Fruit fly (Drosophila melanogaster): ENCODE data around the gene Nepl8.

The Nepl8 gene

DNA sequence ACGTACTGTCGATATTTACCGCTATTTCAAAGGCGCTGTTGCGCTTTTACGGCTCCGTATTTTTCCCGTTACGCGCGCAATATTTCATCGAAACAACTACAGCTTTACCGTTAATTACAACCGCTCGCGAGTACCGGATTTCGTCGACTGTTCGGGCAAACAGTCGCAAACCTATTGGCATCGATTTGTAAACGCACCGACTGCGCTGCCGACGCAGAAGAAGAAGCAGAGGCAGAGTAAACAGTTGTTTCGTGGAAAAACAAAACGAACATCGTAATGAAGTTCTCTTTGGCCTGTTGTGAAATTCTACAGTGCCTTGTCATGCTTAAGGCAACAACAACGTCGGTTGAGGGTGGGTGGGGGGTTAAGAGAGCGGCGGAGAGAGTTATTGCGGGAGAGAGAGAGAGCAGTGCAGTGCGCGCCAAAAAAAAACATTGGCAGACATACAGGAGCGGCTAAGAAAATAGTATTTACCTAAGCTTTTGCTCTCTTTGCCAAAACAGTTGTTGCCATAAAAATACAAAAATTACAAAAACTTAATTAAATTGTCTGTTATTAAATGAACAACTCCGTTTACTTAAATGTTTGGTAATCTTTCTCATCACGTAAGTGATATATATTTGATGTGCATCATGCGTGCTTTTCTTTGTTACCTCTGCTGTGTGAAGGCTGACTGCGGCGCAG, 44.9 kb downstream of the Nepl8 start, which contains the start of gene CG5953 (continued):
- TF ChIP-seq grau (tag; optimal IDR thresholded peaks at IDR 0.05): peak; percentile 95
- TF ChIP-seq CG32767 (GFP tag; IDR thresholded peaks at IDR 0.05): peak; percentile 97
- no peak; the same call in 1 of the 2 replicates for TF ChIP-seq amos (GFP tag; IDR thresholded peaks at IDR 0.05; ENCODE audit: partially characterized antibody)
- TF ChIP-seq Dll (GFP tag; IDR thresholded peaks at IDR 0.05; ENCODE audit: partially characterized antibody): no peak
- peak; percentile 96 for TF ChIP-seq CG17568 (GFP tag; optimal IDR thresholded peaks at IDR 0.05)
- TF ChIP-seq gce (GFP tag; IDR thresholded peaks at IDR 0.05): peak; percentile 85; the same call in 2 of the 3 replicates
- peak; percentile 82 for TF ChIP-seq corto (GFP tag; optimal IDR thresholded peaks at IDR 0.05)
- TF ChIP-seq danr (GFP tag; IDR thresholded peaks at IDR 0.05): peak; percentile 95
- TF ChIP-seq Doc2 (GFP tag; IDR thresholded peaks at IDR 0.05): peak; percentile 77
- peak; percentile 87 for TF ChIP-seq ftz-f1 (GFP tag; optimal IDR thresholded peaks at IDR 0.05)
- TF ChIP-seq CrebB (tag; optimal IDR thresholded peaks at IDR 0.05): peak; percentile 95
- no peak for TF ChIP-seq Gsc (GFP tag; IDR thresholded peaks at IDR 0.05)
- TF ChIP-seq Dip2 (GFP tag; IDR thresholded peaks at IDR 0.05): peak; percentile 58; the same call in 1 of the 2 replicates
- TF ChIP-seq CG17612 (GFP tag; IDR thresholded peaks at IDR 0.05): peak; percentile 94
- peak; percentile 95 for TF ChIP-seq CG16815 (GFP tag; optimal IDR thresholded peaks at IDR 0.05)
- peak; percentile 96 for TF ChIP-seq CG14441 (GFP tag; IDR thresholded peaks at IDR 0.05)
- TF ChIP-seq bbx (GFP tag; IDR thresholded peaks at IDR 0.05; ENCODE audit: partially characterized antibody): peak; percentile 69; the same call in 1 of the 2 replicates
- peak; percentile 91 for TF ChIP-seq chm (GFP tag; IDR thresholded peaks at IDR 0.05)
- TF ChIP-seq Opbp (GFP tag; IDR thresholded peaks at IDR 0.05; ENCODE audit: partially characterized antibody): peak; percentile 63; the same call in 2 of the 3 replicates
- peak; percentile 89 for TF ChIP-seq Mad (GFP tag; optimal IDR thresholded peaks at IDR 0.05)
- peak; percentile 92 for TF ChIP-seq CG7357 (GFP tag; IDR thresholded peaks at IDR 0.05)
- peak; percentile 95 for TF ChIP-seq CG6254 (GFP tag; optimal IDR thresholded peaks at IDR 0.05)
- TF ChIP-seq CG15479 (GFP tag; optimal IDR thresholded peaks at IDR 0.05): peak; percentile 67
- TF ChIP-seq Dp (GFP tag; optimal IDR thresholded peaks at IDR 0.05): peak; percentile 26
- TF ChIP-seq al (GFP tag; IDR thresholded peaks at IDR 0.05): peak; percentile 92
- TF ChIP-seq Dad (GFP tag; optimal IDR thresholded peaks at IDR 0.05): peak; percentile 71
- TF ChIP-seq Ets65A (GFP tag): peak; percentile 98
- TF ChIP-seq CG7556 (GFP tag; optimal IDR thresholded peaks at IDR 0.05): peak; percentile 98
- TF ChIP-seq jigr1 (GFP tag; IDR thresholded peaks at IDR 0.05): peak; percentile 84
- peak; percentile 94 for TF ChIP-seq CG13624 (GFP tag; optimal IDR thresholded peaks at IDR 0.05)
- peak; percentile 97 for TF ChIP-seq CG11093 (GFP tag; IDR thresholded peaks at IDR 0.05)
- peak; percentile 92 for TF ChIP-seq shn (GFP tag; optimal IDR thresholded peaks at IDR 0.05)
- peak; percentile 88 for TF ChIP-seq CG6654 (GFP tag; optimal IDR thresholded peaks at IDR 0.05)
- peak; percentile 81 for TF ChIP-seq CG7987 (GFP tag; optimal IDR thresholded peaks at IDR 0.05)
- peak; percentile 77 for TF ChIP-seq CG3065 (GFP tag; optimal IDR thresholded peaks at IDR 0.05)
- peak; percentile 96 for TF ChIP-seq oc (tag; optimal IDR thresholded peaks at IDR 0.05)
- TF ChIP-seq Max (GFP tag; optimal IDR thresholded peaks at IDR 0.05): peak; percentile 91
- peak; percentile 45 for TF ChIP-seq p53 (GFP tag; optimal IDR thresholded peaks at IDR 0.05)
- peak in 1 of 2 experiments; percentile 98 for TF ChIP-seq eve (GFP tag; optimal IDR thresholded peaks at IDR 0.05)
- peak; percentile 82 for TF ChIP-seq NC2α (GFP tag; optimal IDR thresholded peaks at IDR 0.05)
- TF ChIP-seq CG18764 (GFP tag; optimal IDR thresholded peaks at IDR 0.05): peak; percentile 86
- TF ChIP-seq MBD-R2 (GFP tag; IDR thresholded peaks at IDR 0.05): peak; percentile 91
- TF ChIP-seq CG1529 (GFP tag; optimal IDR thresholded peaks at IDR 0.05): peak; percentile 95
- TF ChIP-seq Ravus (GFP tag; IDR thresholded peaks at IDR 0.05): peak; percentile 91
- peak; percentile 97 for TF ChIP-seq Mrtf (GFP tag; IDR thresholded peaks at IDR 0.05)
- TF ChIP-seq H2.0 (GFP tag; IDR thresholded peaks at IDR 0.05): peak; percentile 96
- TF ChIP-seq Pdp1 (GFP tag; optimal IDR thresholded peaks at IDR 0.05): peak; percentile 85 to 92
- TF ChIP-seq MESR4 (GFP tag; optimal IDR thresholded peaks at IDR 0.05): peak; percentile 43
- peak; percentile 91 for TF ChIP-seq CG9609 (GFP tag; optimal IDR thresholded peaks at IDR 0.05)
- peak; percentile 95 for TF ChIP-seq org-1 (GFP tag; optimal IDR thresholded peaks at IDR 0.05)

Measured in whole organism, embryonic.